Fruit fly (Drosophila melanogaster): Measurements from ENCODE around the gene Jasper.
A peak's percentile ranks its signal among the peaks of the same experiment; 100 is the strongest.

Gene Jasper

dm6 chr3R:30043139-30043744, 9.1 kb upstream of the Jasper start, which contains the start of gene Sry-delta (continued):
- TF ChIP-seq CG2116 (GFP tag; optimal IDR thresholded peaks at IDR 0.05): peak; percentile 100
- peak; percentile 90 for TF ChIP-seq HLH54F (GFP tag; optimal IDR thresholded peaks at IDR 0.05)
- peak; percentile 93 for TF ChIP-seq gro (GFP tag; optimal IDR thresholded peaks at IDR 0.05)
- TF ChIP-seq CG12219 (GFP tag; optimal IDR thresholded peaks at IDR 0.05): peak; percentile 23
- TF ChIP-seq slbo (GFP tag; IDR thresholded peaks at IDR 0.05): peak; percentile 94
- TF ChIP-seq CG42726 (GFP tag; IDR thresholded peaks at IDR 0.05; ENCODE audit: partially characterized antibody): peak; percentile 46; the same call in 1 of the 2 replicates
- TF ChIP-seq C15 (GFP tag; IDR thresholded peaks at IDR 0.05): no peak
- TF ChIP-seq CG34376 (GFP tag; optimal IDR thresholded peaks at IDR 0.05): peak; percentile 72
- TF ChIP-seq CG14965 (GFP tag; optimal IDR thresholded peaks at IDR 0.05; ENCODE audit: borderline replicate concordance): peak; percentile 3
- TF ChIP-seq scrt (GFP tag; optimal IDR thresholded peaks at IDR 0.05): no peak
- peak; percentile 86 for TF ChIP-seq ERR (GFP tag; optimal IDR thresholded peaks at IDR 0.05)
- TF ChIP-seq Lim3 (GFP tag; IDR thresholded peaks at IDR 0.05): no peak
- TF ChIP-seq ATbp (GFP tag; optimal IDR thresholded peaks at IDR 0.05): no peak
- TF ChIP-seq oc (tag; optimal IDR thresholded peaks at IDR 0.05): no peak
- TF ChIP-seq CG12104 (GFP tag; optimal IDR thresholded peaks at IDR 0.05): peak; percentile 54
- peak; percentile 60; the same call in 1 of the 3 replicates for TF ChIP-seq CG2199 (GFP tag; IDR thresholded peaks at IDR 0.05)
- TF ChIP-seq YL-1 (GFP tag; optimal IDR thresholded peaks at IDR 0.05): peak; percentile 98
- peak; percentile 92 for TF ChIP-seq Rfx (GFP tag; IDR thresholded peaks at IDR 0.05)
- TF ChIP-seq CG7745 (tag; optimal IDR thresholded peaks at IDR 0.05): no peak
- no peak for TF ChIP-seq fd64A (GFP tag; optimal IDR thresholded peaks at IDR 0.05)
- TF ChIP-seq Meics (GFP tag; optimal IDR thresholded peaks at IDR 0.05): peak; percentile 76
- TF ChIP-seq CG8478 (optimal IDR thresholded peaks at IDR 0.05): no peak
- TF ChIP-seq z (GFP tag; IDR thresholded peaks at IDR 0.05): no peak
- TF ChIP-seq dm (GFP tag; optimal IDR thresholded peaks at IDR 0.05): peak; percentile 82
- peak; percentile 70 for TF ChIP-seq CG8089 (GFP tag; optimal IDR thresholded peaks at IDR 0.05)
- TF ChIP-seq twi (tag; optimal IDR thresholded peaks at IDR 0.05): peak; percentile 5
- no peak; the same call in 1 of the 2 replicates for TF ChIP-seq seq (GFP tag; IDR thresholded peaks at IDR 0.05)
- no peak for TF ChIP-seq Hmx (GFP tag; optimal IDR thresholded peaks at IDR 0.05)
- peak; percentile 73 for TF ChIP-seq E2f2 (GFP tag; IDR thresholded peaks at IDR 0.05)
- no peak for TF ChIP-seq tio (GFP tag; optimal IDR thresholded peaks at IDR 0.05)
- TF ChIP-seq CG10209 (GFP tag; optimal IDR thresholded peaks at IDR 0.05): peak; percentile 69
- peak; percentile 85 for TF ChIP-seq CG1024 (GFP tag; IDR thresholded peaks at IDR 0.05)
- peak; percentile 58 for TF ChIP-seq CG13296 (GFP tag; optimal IDR thresholded peaks at IDR 0.05)
- TF ChIP-seq aop (GFP tag; IDR thresholded peaks at IDR 0.05): peak; percentile 83
- peak; percentile 83 for TF ChIP-seq ssp (GFP tag; IDR thresholded peaks at IDR 0.05)
- peak; percentile 71 for TF ChIP-seq CrebB (tag; optimal IDR thresholded peaks at IDR 0.05)
- TF ChIP-seq az2 (GFP tag; optimal IDR thresholded peaks at IDR 0.05): peak; percentile 72
- TF ChIP-seq CG10366 (GFP tag; IDR thresholded peaks at IDR 0.05): peak; percentile 70
- peak; percentile 83 for TF ChIP-seq CG2712 (tag; optimal IDR thresholded peaks at IDR 0.05)
- TF ChIP-seq Vsx1 (GFP tag; optimal IDR thresholded peaks at IDR 0.05): no peak
- peak; percentile 22; the same call in 1 of the 2 replicates for TF ChIP-seq GATAe (GFP tag; conservative IDR thresholded peaks at IDR 0.05)
- peak; percentile 79 for TF ChIP-seq CG10267 (tag; optimal IDR thresholded peaks at IDR 0.05)
- TF ChIP-seq H2.0 (GFP tag; IDR thresholded peaks at IDR 0.05): peak; percentile 60
- TF ChIP-seq tx (GFP tag; optimal IDR thresholded peaks at IDR 0.05): peak; percentile 83
- peak; percentile 69 for TF ChIP-seq ttk (GFP tag; IDR thresholded peaks at IDR 0.05)
- no peak for TF ChIP-seq gsb-n (tag; optimal IDR thresholded peaks at IDR 0.05)
- TF ChIP-seq crc (GFP tag; optimal IDR thresholded peaks at IDR 0.05): peak; percentile 64
- no peak for TF ChIP-seq abd-A (tag; optimal IDR thresholded peaks at IDR 0.05)
- TF ChIP-seq gem (tag; optimal IDR thresholded peaks at IDR 0.05): no peak
- peak; percentile 85 for TF ChIP-seq phol (tag; optimal IDR thresholded peaks at IDR 0.05)
- TF ChIP-seq CG17328 (GFP tag; IDR thresholded peaks at IDR 0.05): peak; percentile 73
